Worm (Caenorhabditis elegans) whole organism, young adult: ENCODE data around the gene nhr-233.

Source experiments
- Y56A3A.18 ChIP-seq: fragments of 200-800 bp; sonication (Bioruptor generic); IDR thresholded peaks from 2 replicates; pipeline ENCODE4 v1.3.6; 2022; ENCODE audit warnings: missing genetic modification reagents, missing genetic modification characterization, missing compliant biosample characterization
- attf-6 ChIP-seq: fragments of 200-800 bp; sonication (Bioruptor generic); IDR thresholded peaks from 2 replicates; pipeline ENCODE4 v1.3.6; 2022; ENCODE audit warnings: missing genetic modification reagents, missing genetic modification characterization, missing compliant biosample characterization
- ceh-79 ChIP-seq: sonication (generic microtip); optimal IDR thresholded peaks from 2 replicates; lab custom pipeline; 2017; ENCODE audit warnings: mild to moderate bottlenecking, missing genetic modification characterization, missing compliant biosample characterization
- die-1 ChIP-seq: sonication (generic microtip); optimal IDR thresholded peaks from 2 replicates; lab custom pipeline; 2016; ENCODE audit warnings: missing genotype, mild to moderate bottlenecking, missing genetic modification characterization, missing compliant biosample characterization
- efl-1 ChIP-seq: fragments of 150-350 bp; optimal IDR thresholded peaks from 2 replicates; lab custom pipeline; 2014; ENCODE audit warnings: missing biosample characterization, missing genetic modification reagents, missing genetic modification characterization
- hlh-26 ChIP-seq: fragments of 200-800 bp; sonication (Bioruptor generic); conservative IDR thresholded peaks from 2 replicates; pipeline ENCODE4 v1.3.6; 2022; ENCODE audit warnings: missing genetic modification reagents, missing genetic modification characterization, missing compliant biosample characterization
- hmg-20 ChIP-seq: fragments of 200-800 bp; sonication (Bioruptor generic); IDR thresholded peaks from 2 replicates; pipeline ENCODE4 v1.3.6; 2022; ENCODE audit warnings: missing genetic modification reagents, missing genetic modification characterization, missing compliant biosample characterization
- mel-28 ChIP-seq: sonication (generic microtip); optimal IDR thresholded peaks from 2 replicates; lab custom pipeline; 2016; ENCODE audit warnings: borderline replicate concordance, mild to moderate bottlenecking, missing genetic modification characterization, missing compliant biosample characterization
- mes-4 ChIP-seq: sonication (generic microtip); optimal IDR thresholded peaks from 2 replicates; lab custom pipeline; 2016; ENCODE audit warnings: missing genotype, missing genetic modification characterization, missing compliant biosample characterization
- sptf-2 ChIP-seq: fragments of 200-800 bp; sonication (Bioruptor generic); optimal IDR thresholded peaks from 2 replicates; lab custom pipeline; 2018; ENCODE audit warnings: mild to moderate bottlenecking, missing genetic modification characterization, missing compliant biosample characterization
- unc-130 ChIP-seq: sonication (generic microtip); optimal IDR thresholded peaks from 2 replicates; lab custom pipeline; 2016; ENCODE audit warnings: missing genetic modification reagents, missing genetic modification characterization, missing compliant biosample characterization
- unc-62 ChIP-seq: fragments of 150-350 bp; optimal IDR thresholded peaks from 2 replicates; lab custom pipeline; 2014; ENCODE audit warnings: missing biosample characterization, missing genetic modification reagents, missing genetic modification characterization

DNA sequence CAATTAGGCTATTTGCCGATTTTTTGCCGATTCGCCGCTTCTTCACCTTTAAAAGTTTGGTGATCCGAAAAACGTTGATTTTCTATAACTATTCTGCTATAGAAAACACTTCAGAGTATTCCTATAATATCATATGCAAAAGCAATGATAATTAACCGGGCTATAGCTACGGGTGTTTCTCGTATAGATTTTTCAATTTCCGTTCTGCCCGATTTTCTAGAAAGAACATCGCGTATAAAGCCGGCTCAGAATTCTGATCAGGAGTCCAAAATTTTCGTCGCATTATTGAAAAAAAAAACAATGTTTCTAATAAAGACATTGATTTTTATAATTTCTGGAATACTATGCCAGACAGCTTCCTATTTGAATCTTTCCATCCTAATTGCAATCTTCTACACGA, 19.9 kb downstream of the nhr-233 start, which contains the start of gene srbc-65:
- TF ChIP-seq unc-62 (GFP tag; lab: Kevin White, UChicago): no peak
- TF ChIP-seq mel-28 (tag; lab: Kevin White, UChicago): no peak
- TF ChIP-seq ceh-79 (tag; lab: Kevin White, UChicago): no peak
- TF ChIP-seq mes-4 (tag; lab: Kevin White, UChicago): no peak
- TF ChIP-seq hlh-26 (GFP tag; lab: Robert Waterston, UW): no peak
- no peak for TF ChIP-seq Y56A3A.18
- no peak for TF ChIP-seq sptf-2
- no peak for TF ChIP-seq unc-130
- no peak for TF ChIP-seq die-1 (tag; lab: Kevin White, UChicago)
- TF ChIP-seq efl-1: no peak
- no peak for TF ChIP-seq attf-6 (GFP tag; lab: Robert Waterston, UW)
- TF ChIP-seq hmg-20 (GFP tag; lab: Robert Waterston, UW): no peak
